Fruit fly (Drosophila melanogaster): ENCODE results near the gene Tango14.

Gene Tango14

dm6 chr2L:1144371-1145360, 13.8 kb upstream of the Tango14 start (continued):
- TF ChIP-seq gsb (GFP tag; IDR thresholded peaks at IDR 0.05) (no peak), hkb (optimal IDR thresholded peaks at IDR 0.05) (no peak), hkb (GFP tag; IDR thresholded peaks at IDR 0.05) (peak; percentile 56), CG12155 (GFP tag; optimal IDR thresholded peaks at IDR 0.05) (peak; percentile 39), HLH54F (GFP tag; optimal IDR thresholded peaks at IDR 0.05) (no peak), CG13287 (GFP tag; IDR thresholded peaks at IDR 0.05; ENCODE audit: partially characterized antibody) (no peak), CG10543 (GFP tag; optimal IDR thresholded peaks at IDR 0.05) (no peak), Dll (GFP tag; IDR thresholded peaks at IDR 0.05; ENCODE audit: partially characterized antibody) (no peak), Nf-YA (GFP tag; IDR thresholded peaks at IDR 0.05) (no peak), scrt (GFP tag; optimal IDR thresholded peaks at IDR 0.05) (no peak), cg (GFP tag; optimal IDR thresholded peaks at IDR 0.05) (no peak), CG13624 (GFP tag; optimal IDR thresholded peaks at IDR 0.05) (peak; percentile 35), knrl (GFP tag; IDR thresholded peaks at IDR 0.05; ENCODE audit: partially characterized antibody) (no peak), br (optimal IDR thresholded peaks at IDR 0.05) (no peak), crp (GFP tag; optimal IDR thresholded peaks at IDR 0.05) (no peak), Hmr (GFP tag; optimal IDR thresholded peaks at IDR 0.05) (peak; percentile 53), tgo (GFP tag; IDR thresholded peaks at IDR 0.05) (peak; percentile 49; the same call in 2 of the 3 replicates), CG4820 (GFP tag; optimal IDR thresholded peaks at IDR 0.05) (peak; percentile 33), slou (GFP tag; optimal IDR thresholded peaks at IDR 0.05) (no peak), HLH4C (GFP tag; IDR thresholded peaks at IDR 0.05; ENCODE audit: partially characterized antibody) (no peak), CG12744 (GFP tag; optimal IDR thresholded peaks at IDR 0.05) (no peak), sug (tag; optimal IDR thresholded peaks at IDR 0.05) (peak; percentile 41), tio (GFP tag; optimal IDR thresholded peaks at IDR 0.05) (no peak), CG31224 (GFP tag; IDR thresholded peaks at IDR 0.05) (0 out of 2 replicates have a peak, but pooled peaks have one; percentile 23), PHDP (tag; optimal IDR thresholded peaks at IDR 0.05) (peak; percentile 63), mam (GFP tag; optimal IDR thresholded peaks at IDR 0.05) (peak; percentile 52), lilli (GFP tag; optimal IDR thresholded peaks at IDR 0.05) (peak; percentile 64), peb (GFP tag; IDR thresholded peaks at IDR 0.05) (no peak), CG2199 (GFP tag; IDR thresholded peaks at IDR 0.05) (no peak), CG15601 (tag; optimal IDR thresholded peaks at IDR 0.05) (peak; percentile 54), CG17385 (GFP tag; optimal IDR thresholded peaks at IDR 0.05) (peak; percentile 64), twi (tag; optimal IDR thresholded peaks at IDR 0.05) (peak; percentile 9), chif (GFP tag; optimal IDR thresholded peaks at IDR 0.05) (peak; percentile 30 to 40), croc (GFP tag; conservative IDR thresholded peaks at IDR 0.05) (peak; percentile 21; the same call in 2 of the 3 replicates), pan (optimal IDR thresholded peaks at IDR 0.05) (no peak), pan (GFP tag; optimal IDR thresholded peaks at IDR 0.05 in 1 of 2, IDR thresholded peaks at IDR 0.05 in 1 of 2) (peak in 1 of 2 experiments; percentile 40), CG4328 (GFP tag; optimal IDR thresholded peaks at IDR 0.05) (no peak), Ravus (GFP tag; IDR thresholded peaks at IDR 0.05) (no peak), Dip2 (GFP tag; IDR thresholded peaks at IDR 0.05) (no peak), CG42726 (GFP tag; IDR thresholded peaks at IDR 0.05; ENCODE audit: partially characterized antibody) (no peak), NC2α (GFP tag; optimal IDR thresholded peaks at IDR 0.05) (no peak), shn (GFP tag; optimal IDR thresholded peaks at IDR 0.05) (no peak), CG2120 (GFP tag; optimal IDR thresholded peaks at IDR 0.05) (peak; percentile 69), D19B (GFP tag; optimal IDR thresholded peaks at IDR 0.05) (peak; percentile 69), maf-S (GFP tag; optimal IDR thresholded peaks at IDR 0.05) (peak; percentile 7), CG9932 (GFP tag; IDR thresholded peaks at IDR 0.05) (no peak), Hr39 (optimal IDR thresholded peaks at IDR 0.05) (no peak), NFAT (GFP tag; IDR thresholded peaks at IDR 0.05) (no peak), CG8290 (GFP tag; optimal IDR thresholded peaks at IDR 0.05) (no peak), CG8290 (tag; optimal IDR thresholded peaks at IDR 0.05) (peak in 1 of 2 experiments; percentile 57)
